Fruit fly (Drosophila melanogaster): ENCODE data around the gene CG3808.

Gene CG3808

dm6 chr3L:19033154-19033811 is 32.9 kb upstream of the CG3808 start (continued):
- no peak for TF ChIP-seq Bteb2 (GFP tag; optimal IDR thresholded peaks at IDR 0.05)
- no peak for TF ChIP-seq CG5953 (GFP tag; IDR thresholded peaks at IDR 0.05)
- no peak for TF ChIP-seq CG12299 (tag; optimal IDR thresholded peaks at IDR 0.05)
- TF ChIP-seq CG34422 (GFP tag; IDR thresholded peaks at IDR 0.05), result peak; percentile 54; the same call in 2 of the 3 replicates
- TF ChIP-seq rib (GFP tag; IDR thresholded peaks at IDR 0.05), result no peak
- no peak for TF ChIP-seq repo (GFP tag; optimal IDR thresholded peaks at IDR 0.05)
- peak; percentile 19 for TF ChIP-seq CG15479 (GFP tag; optimal IDR thresholded peaks at IDR 0.05)
- TF ChIP-seq knrl (GFP tag; IDR thresholded peaks at IDR 0.05; ENCODE audit: partially characterized antibody), result no peak
- TF ChIP-seq cato (GFP tag; optimal IDR thresholded peaks at IDR 0.05; ENCODE audit: borderline replicate concordance), result peak; percentile 24
- TF ChIP-seq luna (GFP tag; optimal IDR thresholded peaks at IDR 0.05), result no peak
- no peak for TF ChIP-seq br (optimal IDR thresholded peaks at IDR 0.05)
- TF ChIP-seq row (GFP tag; IDR thresholded peaks at IDR 0.05), result peak; percentile 80
- no peak for TF ChIP-seq CG13624 (GFP tag; optimal IDR thresholded peaks at IDR 0.05)
- TF ChIP-seq CG18599 (GFP tag; optimal IDR thresholded peaks at IDR 0.05), result peak; percentile 15
- TF ChIP-seq D19B (GFP tag; optimal IDR thresholded peaks at IDR 0.05), result no peak
- TF ChIP-seq D (optimal IDR thresholded peaks at IDR 0.05), result peak; percentile 56
- peak; percentile 73 for TF ChIP-seq D (GFP tag; optimal IDR thresholded peaks at IDR 0.05)
- TF ChIP-seq CG13424 (tag; optimal IDR thresholded peaks at IDR 0.05), result peak; percentile 76
- peak; percentile 93 for TF ChIP-seq CG17829 (tag; optimal IDR thresholded peaks at IDR 0.05)
- TF ChIP-seq sqz (GFP tag; optimal IDR thresholded peaks at IDR 0.05), result peak; percentile 69
- no peak for TF ChIP-seq slbo (GFP tag; IDR thresholded peaks at IDR 0.05)
- TF ChIP-seq dimm (GFP tag; IDR thresholded peaks at IDR 0.05), result 0 out of 2 replicates have a peak, but pooled peaks have one; percentile 26
- no peak for TF ChIP-seq Hmr (GFP tag; optimal IDR thresholded peaks at IDR 0.05)
- peak; percentile 70 for TF ChIP-seq PHDP (tag; optimal IDR thresholded peaks at IDR 0.05)
- peak; percentile 57 for TF ChIP-seq CG3407 (GFP tag; optimal IDR thresholded peaks at IDR 0.05)
- peak; percentile 73 for TF ChIP-seq Med (GFP tag)
- peak; percentile 81 for TF ChIP-seq az2 (GFP tag; optimal IDR thresholded peaks at IDR 0.05)
- TF ChIP-seq gro (GFP tag; optimal IDR thresholded peaks at IDR 0.05), result no peak
- peak; percentile 71 for TF ChIP-seq Asciz (GFP tag; optimal IDR thresholded peaks at IDR 0.05)
- no peak for TF ChIP-seq CG14860 (GFP tag; IDR thresholded peaks at IDR 0.05; ENCODE audit: partially characterized antibody)
- TF ChIP-seq Rfx (GFP tag; IDR thresholded peaks at IDR 0.05), result no peak
- TF ChIP-seq amos (GFP tag; IDR thresholded peaks at IDR 0.05; ENCODE audit: partially characterized antibody), result no peak
- no peak for TF ChIP-seq CG31224 (GFP tag; IDR thresholded peaks at IDR 0.05)
- no peak for TF ChIP-seq CG2889 (GFP tag; IDR thresholded peaks at IDR 0.05)
- no peak for TF ChIP-seq Kr (GFP tag; optimal IDR thresholded peaks at IDR 0.05)
- no peak for TF ChIP-seq CG14050 (GFP tag; IDR thresholded peaks at IDR 0.05)
- TF ChIP-seq CG6813 (GFP tag; optimal IDR thresholded peaks at IDR 0.05), result peak; percentile 65
- TF ChIP-seq sens (GFP tag), result peak; percentile 92
- TF ChIP-seq twi (tag; optimal IDR thresholded peaks at IDR 0.05), result peak; percentile 97
- peak; percentile 45 for TF ChIP-seq CG18764 (GFP tag; optimal IDR thresholded peaks at IDR 0.05)
- TF ChIP-seq sd (tag; optimal IDR thresholded peaks at IDR 0.05), result no peak
- peak; percentile 42 for TF ChIP-seq Deaf1 (tag; optimal IDR thresholded peaks at IDR 0.05)
- peak; percentile 64; the same call in 1 of the 2 replicates for TF ChIP-seq HLH3B (GFP tag; IDR thresholded peaks at IDR 0.05)
- TF ChIP-seq p53 (GFP tag; optimal IDR thresholded peaks at IDR 0.05), result no peak
- TF ChIP-seq Awh (GFP tag; IDR thresholded peaks at IDR 0.05), result peak; percentile 48; the same call in 1 of the 2 replicates
- peak; percentile 58; the same call in 1 of the 3 replicates for TF ChIP-seq ken (GFP tag; IDR thresholded peaks at IDR 0.05)
- TF ChIP-seq CG3847 (GFP tag; IDR thresholded peaks at IDR 0.05), result 0 out of 2 replicates have a peak, but pooled peaks have one; percentile 39
- no peak for TF ChIP-seq Sry-β (GFP tag; optimal IDR thresholded peaks at IDR 0.05)
- peak; percentile 33 for TF ChIP-seq CG1603 (tag; optimal IDR thresholded peaks at IDR 0.05)
- TF ChIP-seq HmgD (GFP tag; optimal IDR thresholded peaks at IDR 0.05), result no peak
- peak; percentile 70 for TF ChIP-seq CG1529 (GFP tag; optimal IDR thresholded peaks at IDR 0.05)
